Worm (Caenorhabditis elegans): ENCODE measurements around the gene W02B12.11.

DNA sequence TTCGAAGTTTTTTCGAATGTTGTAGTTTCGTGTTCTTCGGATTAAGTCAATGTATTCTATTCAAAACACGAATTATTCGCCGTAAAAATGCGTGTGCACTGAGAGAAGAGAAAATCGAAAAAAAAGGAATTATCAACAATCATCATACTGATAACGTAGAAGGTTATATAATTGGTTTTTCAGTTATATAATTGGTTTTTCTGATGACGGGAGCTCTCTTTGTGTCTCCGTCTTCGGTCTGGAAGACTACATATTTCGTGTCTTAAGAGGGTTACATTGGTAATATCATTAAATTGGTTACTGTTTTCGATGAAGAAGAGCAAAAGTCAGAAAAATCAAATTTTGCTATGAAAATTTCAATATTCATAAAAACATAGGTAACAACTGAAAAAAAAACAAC, 13.8 kb upstream of the W02B12.11 start:
- TF ChIP-seq M03D4.4 (tag; optimal IDR thresholded peaks at IDR 0.05) (no peak), mep-1 (tag; optimal IDR thresholded peaks at IDR 0.05) (no peak), blmp-1 (tag; optimal IDR thresholded peaks at IDR 0.05) (no peak), nhr-76 (tag; optimal IDR thresholded peaks at IDR 0.05) (no peak), elt-3 (tag; optimal IDR thresholded peaks at IDR 0.05) (no peak), nhr-237 (tag; optimal IDR thresholded peaks at IDR 0.05) (no peak), pha-4 (tag; optimal IDR thresholded peaks at IDR 0.05) (no peak), unc-39 (tag; optimal IDR thresholded peaks at IDR 0.05) (no peak), elt-1 (tag; optimal IDR thresholded peaks at IDR 0.05; ENCODE audit: borderline replicate concordance, insufficient read depth) (no peak), ztf-11 (tag; optimal IDR thresholded peaks at IDR 0.05) (no peak), sptf-1 (tag; optimal IDR thresholded peaks at IDR 0.05) (no peak)
